Worm (Caenorhabditis elegans): ENCODE results near the gene E02H4.6.

Gene E02H4.6

ce11 chrX:14225273-14225672 lies 26.7 kb downstream of the E02H4.6 start, which contains the start of gene cyp-13B2:
TSS of gene cyp-13B2 (plus strand) at chrX:14225573.
- TF ChIP-seq madf-2 (tag; optimal IDR thresholded peaks at IDR 0.05) (no peak), C08G9.2 (tag; optimal IDR thresholded peaks at IDR 0.05) (no peak), dmd-4 (tag; optimal IDR thresholded peaks at IDR 0.05; ENCODE audit: borderline replicate concordance) (no peak), dve-1 (tag; optimal IDR thresholded peaks at IDR 0.05) (no peak), hlh-8 (tag; optimal IDR thresholded peaks at IDR 0.05) (no peak), ceh-6 (GFP tag; optimal IDR thresholded peaks at IDR 0.05) (no peak), hlh-30 (tag; optimal IDR thresholded peaks at IDR 0.05; ENCODE audit: insufficient read depth) (no peak), K09A11.1 (tag; optimal IDR thresholded peaks at IDR 0.05; ENCODE audit: insufficient read depth) (no peak), pha-2 (tag; optimal IDR thresholded peaks at IDR 0.05) (no peak), lin-11 (tag; optimal IDR thresholded peaks at IDR 0.05) (no peak), ceh-24 (tag; optimal IDR thresholded peaks at IDR 0.05) (no peak), pax-1 (tag; optimal IDR thresholded peaks at IDR 0.05) (no peak), ttx-3 (tag; optimal IDR thresholded peaks at IDR 0.05) (no peak), rnt-1 (tag; optimal IDR thresholded peaks at IDR 0.05) (no peak), gmeb-2 (tag; optimal IDR thresholded peaks at IDR 0.05) (no peak), ceh-2 (tag; optimal IDR thresholded peaks at IDR 0.05) (no peak)

- no peak for TF ChIP-seq eyg-1 (tag; optimal IDR thresholded peaks at IDR 0.05)
- TF ChIP-seq ceh-48 (tag; optimal IDR thresholded peaks at IDR 0.05) = no peak
- no peak for TF ChIP-seq tbx-7 (tag; optimal IDR thresholded peaks at IDR 0.05)
- no peak for TF ChIP-seq ceh-6 (GFP tag; optimal IDR thresholded peaks at IDR 0.05)
- no peak for TF ChIP-seq pat-9 (tag; optimal IDR thresholded peaks at IDR 0.05)
- TF ChIP-seq unc-42 (tag; optimal IDR thresholded peaks at IDR 0.05) = no peak
- no peak for TF ChIP-seq sdc-2 (tag; optimal IDR thresholded peaks at IDR 0.05)
- TF ChIP-seq lin-11 (tag; optimal IDR thresholded peaks at IDR 0.05) = no peak
- no peak for TF ChIP-seq nhr-232 (tag; optimal IDR thresholded peaks at IDR 0.05)
- no peak for TF ChIP-seq pha-4 (tag; optimal IDR thresholded peaks at IDR 0.05)
- TF ChIP-seq che-1 (tag; optimal IDR thresholded peaks at IDR 0.05) = no peak
- TF ChIP-seq hlh-8 (tag; optimal IDR thresholded peaks at IDR 0.05) = no peak
- no peak for TF ChIP-seq sox-2 (GFP tag; IDR thresholded peaks at IDR 0.05)
- no peak for TF ChIP-seq zip-5 (tag; optimal IDR thresholded peaks at IDR 0.05)
- no peak for TF ChIP-seq ceh-30 (tag; optimal IDR thresholded peaks at IDR 0.05)
- no peak for TF ChIP-seq pax-1 (tag; optimal IDR thresholded peaks at IDR 0.05)
- TF ChIP-seq ttx-3 (tag; optimal IDR thresholded peaks at IDR 0.05) = no peak
- no peak for TF ChIP-seq T23F11.4 (GFP tag; optimal IDR thresholded peaks at IDR 0.05)
Measured at ce11 chrX:14223156-14223555, 28.8 kb downstream of the E02H4.6 start, which contains the start of gene K06G5.3. TSS of gene K06G5.3 (minus strand) at chrX:14223256.

ce11 chrX:14214520-14215023 lies 37.4 kb downstream of the E02H4.6 start, which contains the start of gene K06G5.1:
TSS of gene K06G5.1 (plus strand) at chrX:14214973.
- TF ChIP-seq T23F11.4 (GFP tag; optimal IDR thresholded peaks at IDR 0.05) (no peak), elt-2 (tag; optimal IDR thresholded peaks at IDR 0.05) (peak; percentile 85)

- no peak for TF ChIP-seq ceh-24 (tag; optimal IDR thresholded peaks at IDR 0.05)
- no peak for TF ChIP-seq ceh-18 (tag; optimal IDR thresholded peaks at IDR 0.05)
- no peak for TF ChIP-seq unc-55 (GFP tag; optimal IDR thresholded peaks at IDR 0.05)
- TF ChIP-seq ets-4 (tag; optimal IDR thresholded peaks at IDR 0.05) = no peak
- no peak for TF ChIP-seq elt-2 (tag; optimal IDR thresholded peaks at IDR 0.05)
- no peak for TF ChIP-seq sox-4 (tag; optimal IDR thresholded peaks at IDR 0.05)
- no peak for TF ChIP-seq nhr-232 (tag; optimal IDR thresholded peaks at IDR 0.05)
Measured at ce11 chrX:14213314-14213713, 38.6 kb downstream of the E02H4.6 start.

ce11 chrX:14207942-14208341 lies 44.0 kb downstream of the E02H4.6 start, which contains the start of gene ceh-37:
TSS of gene ceh-37 (minus strand) at chrX:14208000.
- no peak for TF ChIP-seq nfya-1 (tag; optimal IDR thresholded peaks at IDR 0.05)
- TF ChIP-seq nhr-232 (tag; optimal IDR thresholded peaks at IDR 0.05) = no peak
- TF ChIP-seq elt-2 (tag; optimal IDR thresholded peaks at IDR 0.05) = peak; percentile 75
